Fruit fly (Drosophila melanogaster) whole organism, embryonic: ENCODE data around the gene CG5080.
A peak's percentile ranks its signal among the peaks of the same experiment; 100 is the strongest.

ENCODE experiments used
- Ada2b ChIP-seq: fragments of 200-800 bp; sonication (Bioruptor generic); IDR thresholded peaks from 2 replicates; pipeline ENCODE4 v1.3.6; 2022; ENCODE audit warnings: missing biosample characterization, missing genetic modification characterization
- Awh ChIP-seq: fragments of 200-800 bp; sonication (Bioruptor generic); IDR thresholded peaks from 2 replicates; pipeline ENCODE4, ENCODE4 v1.3.6; 2022; ENCODE audit warnings: missing biosample characterization, missing genetic modification characterization
- BEAF-32 ChIP-seq: fragments of 200-800 bp; sonication (Bioruptor generic); optimal IDR thresholded peaks from 3 replicates; lab custom pipeline; 2017; ENCODE audit warnings: missing biosample characterization, missing genetic modification characterization, mild to moderate bottlenecking, moderate library complexity, missing genetic modification reagents
- Bgb ChIP-seq: fragments of 200-800 bp; sonication (Bioruptor generic); IDR thresholded peaks from 2 replicates; pipeline ENCODE4 v1.3.6; 2022; ENCODE audit warnings: missing biosample characterization, missing genetic modification characterization; ENCODE audit not compliant: partially characterized antibody
- Bteb2 ChIP-seq: fragments of 200-800 bp; sonication (Bioruptor generic); optimal IDR thresholded peaks from 2 replicates; lab custom pipeline; 2016; ENCODE audit warnings: missing biosample characterization, missing genetic modification characterization
- CG10267 ChIP-seq: fragments of 200-800 bp; sonication (Bioruptor generic); optimal IDR thresholded peaks from 2 replicates; lab custom pipeline; 2018; ENCODE audit warnings: missing biosample characterization, mild to moderate bottlenecking, missing genetic modification characterization, moderate library complexity
- CG10274 ChIP-seq: fragments of 200-800 bp; sonication (Bioruptor generic); optimal IDR thresholded peaks from 3 replicates; lab custom pipeline; 2017; ENCODE audit warnings: missing biosample characterization, mild to moderate bottlenecking, missing genetic modification characterization
- CG10654 ChIP-seq: fragments of 200-800 bp; sonication (Bioruptor generic); optimal IDR thresholded peaks from 2 replicates; lab custom pipeline; 2016; ENCODE audit warnings: missing biosample characterization, missing genetic modification characterization
- CG11695 ChIP-seq: fragments of 200-800 bp; sonication (Bioruptor generic); IDR thresholded peaks from 3 replicates; pipeline ENCODE4 v1.3.6; 2022; ENCODE audit warnings: missing biosample characterization, missing genetic modification characterization
- CG11723 ChIP-seq: fragments of 200-800 bp; sonication (Bioruptor generic); optimal IDR thresholded peaks from 2 replicates; lab custom pipeline; 2017; ENCODE audit warnings: missing biosample characterization, mild to moderate bottlenecking, missing genetic modification characterization
- CG12155 ChIP-seq: fragments of 200-800 bp; sonication (Bioruptor generic); optimal IDR thresholded peaks from 3 replicates; lab custom pipeline; 2016; ENCODE audit warnings: missing biosample characterization, missing genetic modification characterization
- CG12659 ChIP-seq: fragments of 200-800 bp; sonication (Bioruptor generic); optimal IDR thresholded peaks from 3 replicates; lab custom pipeline; 2017; ENCODE audit warnings: mild to moderate bottlenecking, missing biosample characterization, missing genetic modification reagents, missing genetic modification characterization
- CG13424 ChIP-seq: fragments of 200-800 bp; sonication (Bioruptor generic); optimal IDR thresholded peaks from 2 replicates; lab custom pipeline; 2019; ENCODE audit warnings: missing biosample characterization, mild to moderate bottlenecking, missing genetic modification characterization, moderate library complexity
- CG14014 ChIP-seq: fragments of 200-800 bp; sonication (Bioruptor generic); IDR thresholded peaks from 2 replicates; pipeline ENCODE4 v1.3.6; 2022; ENCODE audit warnings: missing biosample characterization, missing genetic modification characterization
- CG17359 ChIP-seq: fragments of 200-800 bp; sonication (Bioruptor generic); optimal IDR thresholded peaks from 3 replicates; lab custom pipeline; 2018; ENCODE audit warnings: missing biosample characterization, mild to moderate bottlenecking, missing genetic modification characterization, moderate library complexity
- CG17802 ChIP-seq: fragments of 200-800 bp; sonication (Bioruptor generic); optimal IDR thresholded peaks from 2 replicates; lab custom pipeline; 2018; ENCODE audit warnings: missing biosample characterization, mild to moderate bottlenecking, missing genetic modification characterization, moderate library complexity
- CG18476 ChIP-seq: fragments of 200-800 bp; sonication (Bioruptor generic); optimal IDR thresholded peaks from 2 replicates; lab custom pipeline; 2016; ENCODE audit warnings: missing biosample characterization, mild to moderate bottlenecking, missing genetic modification characterization
- CG4328 ChIP-seq: fragments of 200-800 bp; sonication (Bioruptor generic); optimal IDR thresholded peaks from 3 replicates; lab custom pipeline; 2017; ENCODE audit warnings: missing biosample characterization, missing genetic modification reagents, missing genetic modification characterization
- CG7987 ChIP-seq: fragments of 200-800 bp; sonication (Bioruptor generic); optimal IDR thresholded peaks from 2 replicates; lab custom pipeline; 2018; ENCODE audit warnings: missing biosample characterization, mild to moderate bottlenecking, missing genetic modification characterization, moderate library complexity
- CG8924 ChIP-seq: fragments of 200-800 bp; optimal IDR thresholded peaks from 3 replicates; lab custom pipeline; 2019; ENCODE audit warnings: missing biosample characterization, mild to moderate bottlenecking, missing genetic modification characterization, moderate library complexity
- CG9609 ChIP-seq: fragments of 200-800 bp; sonication (Bioruptor generic); optimal IDR thresholded peaks from 3 replicates; lab custom pipeline; 2016; ENCODE audit warnings: missing biosample characterization, missing genetic modification characterization
- Camta ChIP-seq: fragments of 200-800 bp; sonication (Bioruptor generic); optimal IDR thresholded peaks from 2 replicates; lab custom pipeline; 2016; ENCODE audit warnings: missing biosample characterization, missing genetic modification characterization
- Chrac-16 ChIP-seq: fragments of 200-800 bp; sonication (Bioruptor generic); optimal IDR thresholded peaks from 3 replicates; lab custom pipeline; 2016; ENCODE audit warnings: missing biosample characterization, missing genetic modification characterization
- Dip3 ChIP-seq: fragments of 200-800 bp; sonication (Bioruptor generic); optimal IDR thresholded peaks from 3 replicates; lab custom pipeline; 2016; ENCODE audit warnings: missing biosample characterization, missing genetic modification characterization
- E2f2 ChIP-seq: fragments of 200-800 bp; sonication (Bioruptor generic); IDR thresholded peaks from 2 replicates; pipeline ENCODE4 v1.3.6; 2022; ENCODE audit warnings: missing biosample characterization, missing genetic modification characterization
- Hr51 ChIP-seq, 2 experiments: fragments of 200-800 bp; sonication (Bioruptor generic); optimal IDR thresholded peaks; 2 replicates in 1 of 2; 3 replicates in 1 of 2; lab custom pipeline; 2016 to 2018; ENCODE audit warnings: missing biosample characterization in 2 of 2, missing genetic modification characterization in 2 of 2, mild to moderate bottlenecking in 1 of 2, moderate library complexity in 1 of 2
- Lim3 ChIP-seq: fragments of 200-800 bp; sonication (Bioruptor generic); IDR thresholded peaks from 2 replicates; pipeline ENCODE4 v1.3.6; 2022; ENCODE audit warnings: missing biosample characterization, missing genetic modification characterization
- Max ChIP-seq: fragments of 200-800 bp; sonication (Bioruptor generic); optimal IDR thresholded peaks from 2 replicates; lab custom pipeline; 2016; ENCODE audit warnings: missing biosample characterization, mild to moderate bottlenecking, missing genetic modification characterization
- NC2α ChIP-seq: fragments of 200-800 bp; sonication (Bioruptor generic); optimal IDR thresholded peaks from 2 replicates; lab custom pipeline; 2016; ENCODE audit warnings: missing biosample characterization, missing genetic modification characterization
- NK7.1 ChIP-seq: fragments of 200-800 bp; sonication (Bioruptor generic); optimal IDR thresholded peaks from 3 replicates; lab custom pipeline; 2016; ENCODE audit warnings: missing biosample characterization, missing genetic modification characterization
- Scr ChIP-seq: fragments of 200-800 bp; sonication (Bioruptor generic); IDR thresholded peaks from 2 replicates; pipeline ENCODE4 v1.3.6; 2022; ENCODE audit warnings: missing biosample characterization, missing genetic modification characterization; ENCODE audit not compliant: partially characterized antibody
- Sry-δ ChIP-seq: fragments of 200-800 bp; sonication (Bioruptor generic); optimal IDR thresholded peaks from 2 replicates; lab custom pipeline; 2016; ENCODE audit warnings: missing biosample characterization, missing genetic modification characterization
- Xrp1 ChIP-seq: fragments of 200-800 bp; sonication (Bioruptor generic); IDR thresholded peaks from 2 replicates; pipeline ENCODE4 v1.3.6; 2022; ENCODE audit warnings: missing biosample characterization, missing genetic modification characterization
- bigmax ChIP-seq: fragments of 200-800 bp; sonication (Bioruptor generic); optimal IDR thresholded peaks from 2 replicates; lab custom pipeline; 2018; ENCODE audit warnings: missing biosample characterization, mild to moderate bottlenecking, missing genetic modification characterization
- btn ChIP-seq: fragments of 200-800 bp; sonication (Bioruptor generic); optimal IDR thresholded peaks from 2 replicates; lab custom pipeline; 2016; ENCODE audit warnings: missing biosample characterization, missing genetic modification characterization
- chif ChIP-seq, 2 experiments: fragments of 200-800 bp; sonication (Bioruptor generic); optimal IDR thresholded peaks; 3 replicates each; lab custom pipeline; 2016; ENCODE audit warnings: missing biosample characterization in 2 of 2, missing genetic modification characterization in 2 of 2
- da ChIP-seq: fragments of 200-800 bp; sonication (Bioruptor generic); optimal IDR thresholded peaks from 2 replicates; lab custom pipeline; 2016; ENCODE audit warnings: missing biosample characterization, missing genetic modification characterization
- ems ChIP-seq: fragments of 200-800 bp; sonication (Bioruptor generic); optimal IDR thresholded peaks from 3 replicates; lab custom pipeline; 2016; ENCODE audit warnings: missing biosample characterization, missing genetic modification characterization
- eve ChIP-seq, 2 experiments: fragments of >200 bp; optimal IDR thresholded peaks; 2 replicates each; lab custom pipeline; 2017; ENCODE audit warnings: missing biosample characterization in 2 of 2, missing genetic modification characterization in 2 of 2
- grn ChIP-seq: fragments of 200-800 bp; sonication (Bioruptor generic); optimal IDR thresholded peaks from 3 replicates; lab custom pipeline; 2017; ENCODE audit warnings: missing biosample characterization, missing genetic modification characterization
- maf-S ChIP-seq: fragments of 200-800 bp; sonication (Bioruptor generic); optimal IDR thresholded peaks from 2 replicates; lab custom pipeline; 2016; ENCODE audit warnings: missing biosample characterization, missing genetic modification characterization
- nau ChIP-seq: fragments of 200-800 bp; sonication (Bioruptor generic); optimal IDR thresholded peaks from 3 replicates; lab custom pipeline; 2017; ENCODE audit warnings: missing biosample characterization, mild to moderate bottlenecking, missing genetic modification characterization, missing genetic modification reagents
- rib ChIP-seq: fragments of 200-800 bp; sonication (Bioruptor generic); IDR thresholded peaks from 2 replicates; pipeline ENCODE4 v1.3.6; 2022; ENCODE audit warnings: missing biosample characterization, missing genetic modification characterization
- sob ChIP-seq: fragments of 200-800 bp; sonication (Bioruptor generic); IDR thresholded peaks from 2 replicates; pipeline ENCODE4 v1.3.6; 2022; ENCODE audit warnings: missing biosample characterization, missing genetic modification characterization
- stwl ChIP-seq: fragments of 200-800 bp; sonication (Bioruptor generic); optimal IDR thresholded peaks from 3 replicates; lab custom pipeline; 2018; ENCODE audit warnings: missing biosample characterization, mild to moderate bottlenecking, missing genetic modification characterization, moderate library complexity
- tll ChIP-seq, 2 experiments: fragments of 200-800 bp in 1 of 2; fragments of >200 bp in 1 of 2; sonication (Bioruptor generic) in 1 of 2; optimal IDR thresholded peaks; 2 replicates each; lab custom pipeline; 2017 to 2019; ENCODE audit warnings: missing biosample characterization in 2 of 2, missing genetic modification characterization in 2 of 2, mild to moderate bottlenecking in 1 of 2, moderate library complexity in 1 of 2
- toy ChIP-seq: fragments of 200-800 bp; sonication (Bioruptor generic); IDR thresholded peaks from 2 replicates; pipeline ENCODE4 v1.3.6; 2022; ENCODE audit warnings: missing biosample characterization, missing genetic modification characterization
- trh ChIP-seq: fragments of 200-800 bp; sonication (Bioruptor generic); optimal IDR thresholded peaks from 2 replicates; lab custom pipeline; 2016; ENCODE audit warnings: missing biosample characterization, missing genetic modification characterization
- tup ChIP-seq: fragments of 200-800 bp; sonication (Bioruptor generic); optimal IDR thresholded peaks from 2 replicates; lab custom pipeline; 2016; ENCODE audit warnings: missing biosample characterization, mild to moderate bottlenecking, missing genetic modification characterization, moderate library complexity
- unpg ChIP-seq: fragments of 200-800 bp; sonication (Bioruptor generic); optimal IDR thresholded peaks from 3 replicates; lab custom pipeline; 2018; ENCODE audit warnings: missing biosample characterization, mild to moderate bottlenecking, missing genetic modification characterization, moderate library complexity
- wek ChIP-seq: fragments of 200-800 bp; sonication (Bioruptor generic); optimal IDR thresholded peaks from 3 replicates; lab custom pipeline; 2018; ENCODE audit warnings: missing biosample characterization, mild to moderate bottlenecking, missing genetic modification characterization, moderate library complexity
- yki ChIP-seq: fragments of >200 bp; optimal IDR thresholded peaks from 3 replicates; lab custom pipeline; 2018

The CG5080 gene

DNA sequence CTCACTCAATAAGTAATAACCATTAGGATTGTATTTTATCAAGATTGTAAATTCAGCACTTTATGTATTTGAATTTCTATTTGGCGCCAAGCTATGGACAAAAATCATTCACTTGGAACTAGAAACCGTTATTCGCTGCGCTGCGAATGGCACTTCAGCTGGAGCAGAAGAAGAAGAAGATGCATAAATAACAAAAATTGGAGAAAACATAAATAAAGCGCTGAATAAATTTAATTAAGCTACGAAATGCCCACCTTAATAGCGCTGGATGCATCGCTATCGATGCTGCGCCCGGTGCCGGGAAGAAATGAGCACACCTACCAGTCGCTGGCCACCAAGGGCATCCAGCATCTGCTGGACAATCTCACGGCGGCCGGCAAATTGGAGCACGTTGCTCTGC lies 608 bp upstream of the CG5080 start, which contains the start of gene IntS14:
TSS of gene IntS14 (plus strand) at position 150 of the 400 bp plus-strand sequence.
- TF ChIP-seq CG4328 (GFP tag; lab: Kevin White, UChicago), result no peak
- TF ChIP-seq yki (lab: Kevin White, UChicago), result no peak
- TF ChIP-seq chif (GFP tag; optimal IDR thresholded peaks at IDR 0.05; lab: Kevin White, UChicago), result no peak
- no peak for TF ChIP-seq rib (GFP tag; lab: Robert Waterston, UW)
- TF ChIP-seq CG13424 (tag; lab: Kevin White, UChicago), result no peak
- TF ChIP-seq CG11723 (GFP tag; lab: Kevin White, UChicago), result no peak
- no peak for TF ChIP-seq btn (GFP tag; lab: Kevin White, UChicago)
- TF ChIP-seq Sry-δ (GFP tag; lab: Kevin White, UChicago), result peak; percentile 37
- TF ChIP-seq toy (GFP tag; lab: Robert Waterston, UW), result no peak
- no peak for TF ChIP-seq nau (GFP tag; lab: Kevin White, UChicago)
- no peak for TF ChIP-seq unpg
- TF ChIP-seq NK7.1 (GFP tag; lab: Kevin White, UChicago), result no peak
- no peak for TF ChIP-seq Dip3 (GFP tag; lab: Kevin White, UChicago)
- TF ChIP-seq CG17802 (tag; lab: Kevin White, UChicago), result no peak
- TF ChIP-seq CG10274 (GFP tag; lab: Kevin White, UChicago), result no peak
- TF ChIP-seq CG12659, result peak; percentile 9
- no peak for TF ChIP-seq CG7987 (GFP tag; lab: Kevin White, UChicago)
- TF ChIP-seq tll (GFP tag; optimal IDR thresholded peaks at IDR 0.05; lab: Kevin White, UChicago), result no peak
- no peak for TF ChIP-seq CG17359 (tag; lab: Kevin White, UChicago)
- no peak for TF ChIP-seq sob
- peak; percentile 29; the same call in 1 of the 2 replicates for TF ChIP-seq Scr (GFP tag; lab: Robert Waterston, UW)
- no peak for TF ChIP-seq Xrp1
- TF ChIP-seq E2f2 (GFP tag; lab: Robert Waterston, UW), result peak; percentile 93
- no peak for TF ChIP-seq CG11695
- no peak for TF ChIP-seq NC2α (GFP tag; lab: Kevin White, UChicago)
- no peak for TF ChIP-seq CG14014 (GFP tag; lab: Robert Waterston, UW)
- no peak for TF ChIP-seq trh (GFP tag; lab: Kevin White, UChicago)
- no peak for TF ChIP-seq Chrac-16
- TF ChIP-seq eve (GFP tag; optimal IDR thresholded peaks at IDR 0.05; lab: Kevin White, UChicago), result no peak
- no peak for TF ChIP-seq CG12155
- TF ChIP-seq Bgb (GFP tag; lab: Robert Waterston, UW), result no peak
- TF ChIP-seq maf-S (GFP tag; lab: Kevin White, UChicago), result no peak
- TF ChIP-seq CG10654 (GFP tag; lab: Kevin White, UChicago), result no peak
- TF ChIP-seq ems (GFP tag; lab: Kevin White, UChicago), result no peak
- TF ChIP-seq CG9609 (GFP tag; lab: Kevin White, UChicago), result no peak
- peak; percentile 17 for TF ChIP-seq stwl (tag; lab: Kevin White, UChicago)
- TF ChIP-seq Bteb2 (GFP tag; lab: Kevin White, UChicago), result no peak
- TF ChIP-seq bigmax, result no peak
- no peak for TF ChIP-seq da
- no peak for TF ChIP-seq Awh (GFP tag; lab: Robert Waterston, UW)
- no peak for TF ChIP-seq Lim3 (GFP tag; lab: Robert Waterston, UW)
- TF ChIP-seq wek (GFP tag; lab: Kevin White, UChicago), result no peak
- no peak for TF ChIP-seq Ada2b (GFP tag; lab: Robert Waterston, UW)
- TF ChIP-seq BEAF-32 (GFP tag; lab: Kevin White, UChicago), result peak; percentile 35
- no peak for TF ChIP-seq tup (GFP tag; lab: Kevin White, UChicago)
- no peak for TF ChIP-seq grn (GFP tag; lab: Kevin White, UChicago)
- peak; percentile 37 for TF ChIP-seq CG10267
- TF ChIP-seq CG18476 (GFP tag; lab: Kevin White, UChicago), result no peak
- TF ChIP-seq Camta, result no peak
- no peak for TF ChIP-seq Hr51 (GFP tag; optimal IDR thresholded peaks at IDR 0.05; lab: Kevin White, UChicago)
- TF ChIP-seq Max (GFP tag; lab: Kevin White, UChicago), result no peak
- TF ChIP-seq CG8924 (tag; lab: Kevin White, UChicago), result no peak
